Worm (Caenorhabditis elegans) whole organism, late embryonic: ENCODE results near the gene pes-5.

ENCODE experiments used
- C08G9.2 ChIP-seq: sonication (generic microtip); optimal IDR thresholded peaks from 2 replicates; lab custom pipeline; 2016; ENCODE audit warnings: mild to moderate bottlenecking, missing genetic modification characterization, moderate library complexity, missing compliant biosample characterization
- K02D7.2 ChIP-seq: sonication (generic microtip); optimal IDR thresholded peaks from 2 replicates; lab custom pipeline; 2017; ENCODE audit warnings: mild to moderate bottlenecking, missing genetic modification characterization, missing compliant biosample characterization
- K09A11.1 ChIP-seq: sonication (generic microtip); optimal IDR thresholded peaks from 2 replicates; lab custom pipeline; 2017; ENCODE audit warnings: antibody characterized with exemption, mild to moderate bottlenecking, missing genetic modification characterization, missing compliant biosample characterization; ENCODE audit not compliant: insufficient read depth
- ahr-1 ChIP-seq: sonication (generic microtip); optimal IDR thresholded peaks from 2 replicates; lab custom pipeline; 2016; ENCODE audit warnings: missing genetic modification characterization, missing compliant biosample characterization
- ceh-19 ChIP-seq: fragments of 200-800 bp; sonication (Bioruptor generic); optimal IDR thresholded peaks from 2 replicates; lab custom pipeline; 2018; ENCODE audit warnings: mild to moderate bottlenecking, missing genetic modification characterization, missing compliant biosample characterization
- ceh-22 ChIP-seq: sonication (generic microtip); optimal IDR thresholded peaks from 2 replicates; lab custom pipeline; 2017; ENCODE audit warnings: missing biosample characterization, missing genetic modification characterization
- ceh-30 ChIP-seq: fragments of 150-350 bp; optimal IDR thresholded peaks from 2 replicates; lab custom pipeline; 2014; ENCODE audit warnings: missing biosample characterization, missing genetic modification characterization
- ceh-31 ChIP-seq: sonication (generic microtip); optimal IDR thresholded peaks from 2 replicates; lab custom pipeline; 2016; ENCODE audit warnings: missing genetic modification characterization, missing compliant biosample characterization
- ceh-48 ChIP-seq: sonication (generic microtip); optimal IDR thresholded peaks from 2 replicates; lab custom pipeline; 2016; ENCODE audit warnings: missing genetic modification characterization, inconsistent platforms, missing compliant biosample characterization
- ceh-6 ChIP-seq: fragments of 200-800 bp; sonication (Bioruptor generic); optimal IDR thresholded peaks from 2 replicates; lab custom pipeline; 2018; ENCODE audit warnings: mild to moderate bottlenecking, missing genetic modification characterization, missing compliant biosample characterization
- ceh-9 ChIP-seq: sonication (generic microtip); optimal IDR thresholded peaks from 2 replicates; lab custom pipeline; 2016; ENCODE audit warnings: mild to moderate bottlenecking, missing genetic modification characterization, inconsistent platforms, missing compliant biosample characterization
- dmd-4 ChIP-seq: sonication (generic microtip); optimal IDR thresholded peaks from 2 replicates; lab custom pipeline; 2016; ENCODE audit warnings: borderline replicate concordance, missing genetic modification characterization, missing compliant biosample characterization
- dve-1 ChIP-seq: sonication (generic microtip); optimal IDR thresholded peaks from 2 replicates; lab custom pipeline; 2017; ENCODE audit warnings: antibody characterized with exemption, mild to moderate bottlenecking, missing genetic modification characterization, missing compliant biosample characterization
- eyg-1 ChIP-seq: sonication (generic microtip); optimal IDR thresholded peaks from 2 replicates; lab custom pipeline; 2016; ENCODE audit warnings: missing genotype, missing genetic modification characterization, missing compliant biosample characterization
- fax-1 ChIP-seq: sonication (generic microtip); optimal IDR thresholded peaks from 2 replicates; lab custom pipeline; 2016; ENCODE audit warnings: missing genotype, missing genetic modification characterization, missing compliant biosample characterization
- fkh-6 ChIP-seq: sonication (generic microtip); optimal IDR thresholded peaks from 2 replicates; lab custom pipeline; 2016; ENCODE audit warnings: missing genetic modification characterization, missing compliant biosample characterization
- hlh-15 ChIP-seq: sonication (generic microtip); optimal IDR thresholded peaks from 2 replicates; lab custom pipeline; 2016; ENCODE audit warnings: missing genetic modification characterization, missing compliant biosample characterization
- hlh-6 ChIP-seq: sonication (generic microtip); optimal IDR thresholded peaks from 2 replicates; lab custom pipeline; 2016; ENCODE audit warnings: missing genotype, missing genetic modification characterization, missing compliant biosample characterization
- lin-11 ChIP-seq: fragments of 200-800 bp; sonication (Bioruptor generic); optimal IDR thresholded peaks from 2 replicates; lab custom pipeline; 2018; ENCODE audit warnings: mild to moderate bottlenecking, missing genetic modification characterization, missing compliant biosample characterization
- npax-4 ChIP-seq: sonication (generic microtip); optimal IDR thresholded peaks from 2 replicates; lab custom pipeline; 2016; ENCODE audit warnings: missing genetic modification characterization, missing compliant biosample characterization
- pat-9 ChIP-seq: fragments of 200-800 bp; sonication (Bioruptor generic); optimal IDR thresholded peaks from 2 replicates; lab custom pipeline; 2018; ENCODE audit warnings: mild to moderate bottlenecking, missing genetic modification characterization, moderate library complexity, missing compliant biosample characterization
- pha-4 ChIP-seq: fragments of 150-350 bp; optimal IDR thresholded peaks from 2 replicates; lab custom pipeline; 2018; ENCODE audit warnings: missing biosample characterization, missing genetic modification reagents, missing genetic modification characterization
- pqm-1 ChIP-seq: sonication (generic microtip); optimal IDR thresholded peaks from 2 replicates; lab custom pipeline; 2016; ENCODE audit warnings: missing genetic modification characterization, missing compliant biosample characterization
- pros-1 ChIP-seq: fragments of 150-350 bp; optimal IDR thresholded peaks from 2 replicates; lab custom pipeline; 2014; ENCODE audit warnings: missing biosample characterization, missing genetic modification reagents, missing genetic modification characterization
- sdc-2 ChIP-seq: sonication (generic microtip); optimal IDR thresholded peaks from 2 replicates; lab custom pipeline; 2016; ENCODE audit warnings: missing genotype, missing genetic modification characterization, missing compliant biosample characterization
- sox-2 ChIP-seq: fragments of 200-800 bp; sonication (Bioruptor generic); IDR thresholded peaks from 2 replicates; pipeline ENCODE4 v1.3.6; 2022; ENCODE audit warnings: missing genetic modification reagents, missing genetic modification characterization, missing compliant biosample characterization
- tbx-2 ChIP-seq: sonication (generic microtip); optimal IDR thresholded peaks from 2 replicates; lab custom pipeline; 2016; ENCODE audit warnings: missing genetic modification characterization, missing compliant biosample characterization
- tbx-7 ChIP-seq: sonication (generic microtip); optimal IDR thresholded peaks from 2 replicates; lab custom pipeline; 2016; ENCODE audit warnings: missing genotype, missing genetic modification characterization, missing compliant biosample characterization
- unc-55 ChIP-seq: sonication (generic microtip); optimal IDR thresholded peaks from 2 replicates; lab custom pipeline; 2017; ENCODE audit warnings: missing biosample characterization, missing genetic modification reagents, missing genetic modification characterization
- unc-86 ChIP-seq: sonication (generic microtip); optimal IDR thresholded peaks from 2 replicates; lab custom pipeline; 2016; ENCODE audit warnings: missing genetic modification characterization, missing compliant biosample characterization
- zip-5 ChIP-seq: sonication (generic microtip); optimal IDR thresholded peaks from 2 replicates; lab custom pipeline; 2016; ENCODE audit warnings: missing genetic modification characterization, missing compliant biosample characterization
- ztf-16 ChIP-seq: sonication (generic microtip); optimal IDR thresholded peaks from 2 replicates; lab custom pipeline; 2017; ENCODE audit warnings: missing genetic modification characterization, missing compliant biosample characterization

Gene pes-5

DNA sequence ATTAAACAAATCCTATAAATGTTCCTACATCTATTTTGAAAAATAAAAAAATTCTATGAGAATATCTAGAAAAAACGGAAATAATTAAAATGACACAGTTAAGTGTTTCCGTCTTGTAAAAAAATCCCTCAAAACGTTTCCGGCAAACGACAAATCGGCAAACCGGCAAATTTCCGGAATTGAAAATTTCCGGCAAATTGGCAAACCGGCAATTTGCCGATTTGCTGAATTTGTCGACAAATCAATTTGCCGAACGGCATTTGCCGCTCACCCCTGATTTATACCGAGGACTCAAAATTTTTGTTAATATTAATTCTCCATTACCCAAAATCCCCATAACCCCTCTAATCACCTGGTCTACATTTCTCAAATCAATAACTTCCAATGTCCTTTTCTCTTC is 23.3 kb upstream of the pes-5 start:
- TF ChIP-seq K09A11.1 (no peak), ceh-6 (GFP tag; lab: Kevin White, UChicago) (no peak), tbx-2 (tag; lab: Kevin White, UChicago) (no peak), pros-1 (tag; lab: Kevin White, UChicago) (no peak), dve-1 (tag; lab: Kevin White, UChicago) (no peak)

DNA sequence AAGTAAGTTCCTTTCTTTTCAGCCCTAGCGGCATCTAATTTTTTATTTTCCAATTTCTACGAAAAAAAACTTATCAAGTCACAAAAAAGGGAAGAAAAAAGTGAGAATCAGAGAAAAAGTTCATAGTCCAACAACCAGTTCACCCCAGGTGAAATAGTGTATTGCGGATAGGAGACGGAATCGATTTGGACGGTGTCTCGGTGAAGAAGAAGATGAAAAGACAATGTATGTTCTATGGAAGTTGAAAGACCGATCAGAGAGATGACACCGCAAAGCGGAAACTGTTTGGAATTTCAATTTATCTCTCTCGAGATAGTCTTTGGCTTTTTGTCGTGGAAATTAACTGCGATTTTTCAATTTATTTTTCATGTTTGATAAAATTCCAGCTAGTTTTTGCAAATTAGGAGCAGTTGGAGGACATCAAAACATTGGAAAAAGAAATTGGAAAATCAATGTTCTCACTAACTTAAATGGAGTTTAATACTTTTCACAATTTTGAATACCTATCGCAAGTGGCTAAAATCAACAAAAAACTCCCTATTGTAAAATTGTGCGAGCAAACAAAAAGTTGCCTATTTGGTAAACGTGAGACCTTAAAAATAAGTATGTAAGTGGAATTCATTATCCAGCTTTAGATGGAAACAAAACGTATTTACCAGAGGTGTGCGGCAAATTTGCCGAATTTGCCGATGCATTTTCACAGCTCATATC is 22.5 kb upstream of the pes-5 start:
- TF ChIP-seq lin-11 (tag; lab: Kevin White, UChicago) (no peak), dmd-4 (no peak), fkh-6 (tag; lab: Kevin White, UChicago) (no peak), pqm-1 (tag; lab: Kevin White, UChicago) (no peak)

DNA sequence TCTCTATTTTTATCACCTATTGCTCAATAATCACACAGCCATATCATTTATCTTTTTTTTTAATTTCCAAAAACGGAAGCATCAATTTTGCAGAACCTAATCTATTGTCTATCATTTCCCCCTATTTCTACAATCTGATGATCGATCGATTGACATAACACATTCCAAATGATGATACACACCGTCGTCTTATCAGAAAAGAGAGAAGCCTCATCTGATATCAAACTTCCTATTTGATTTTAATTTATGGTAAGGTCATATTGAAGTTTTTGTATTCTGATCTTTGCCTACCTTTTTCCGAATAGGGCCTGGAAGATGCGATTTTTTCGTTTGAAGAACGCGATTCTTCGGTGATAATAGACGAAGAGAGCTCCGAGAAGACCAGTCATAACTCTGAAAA is 19.8 kb upstream of the pes-5 start:
- TF ChIP-seq hlh-15 (tag; lab: Kevin White, UChicago) (no peak), ceh-9 (tag; lab: Kevin White, UChicago) (no peak), eyg-1 (tag; lab: Kevin White, UChicago) (no peak), pha-4 (tag; lab: Kevin White, UChicago) (no peak), ceh-22 (no peak), unc-55 (GFP tag; lab: Kevin White, UChicago) (no peak), C08G9.2 (tag; lab: Kevin White, UChicago) (no peak), ceh-19 (GFP tag; lab: Kevin White, UChicago) (no peak), ceh-48 (tag; lab: Kevin White, UChicago) (no peak), pat-9 (no peak), ceh-31 (tag; lab: Kevin White, UChicago) (no peak), npax-4 (tag; lab: Kevin White, UChicago) (no peak), ztf-16 (tag; lab: Kevin White, UChicago) (no peak), hlh-6 (tag; lab: Kevin White, UChicago) (no peak), ahr-1 (no peak)
- TF ChIP-seq, all 69 proteins: peak for 0

DNA sequence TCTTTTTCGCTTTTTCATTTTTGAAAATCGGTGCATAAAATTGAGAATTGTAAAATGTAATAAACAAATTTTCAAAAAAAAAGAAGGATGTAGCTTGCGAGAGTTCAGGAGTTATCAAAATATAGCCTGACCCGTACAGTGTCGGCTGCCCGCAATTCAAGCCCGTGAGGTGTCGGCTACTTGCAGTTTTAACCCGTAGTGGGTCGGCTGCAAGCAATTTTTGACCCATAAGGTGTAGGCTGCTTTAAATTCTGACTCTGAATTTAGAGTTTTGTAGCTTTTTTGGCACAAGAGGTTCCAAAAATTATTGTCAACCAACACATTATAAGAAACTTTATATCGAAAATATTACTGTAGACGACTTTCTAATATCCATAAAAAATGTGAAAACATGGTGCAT is 16.1 kb upstream of the pes-5 start:
- TF ChIP-seq ceh-30 (tag; lab: Kevin White, UChicago): no peak
- TF ChIP-seq pat-9: no peak

DNA sequence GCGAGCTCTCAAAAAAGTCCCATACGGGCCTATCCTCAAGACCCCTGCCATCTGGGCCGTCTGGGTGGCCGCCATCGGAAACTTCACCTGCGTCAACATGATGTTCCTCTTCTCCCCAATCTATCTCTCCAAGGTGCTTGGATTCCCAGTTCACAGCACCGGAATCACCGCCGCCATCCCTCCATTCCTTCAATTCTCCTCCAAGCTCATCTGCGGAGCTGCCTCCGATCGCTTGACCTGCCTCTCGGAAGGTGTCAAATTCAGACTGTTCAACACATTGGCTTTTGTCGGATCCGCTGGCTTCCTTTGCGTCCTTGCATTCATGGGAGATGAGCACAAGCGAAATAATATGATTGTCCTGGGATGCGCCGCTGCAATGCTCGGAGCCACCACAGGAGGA is 15.2 kb upstream of the pes-5 start:
- TF ChIP-seq sdc-2 (tag; lab: Kevin White, UChicago) (peak; percentile 7), dmd-4 (no peak), sox-2 (no peak)

DNA sequence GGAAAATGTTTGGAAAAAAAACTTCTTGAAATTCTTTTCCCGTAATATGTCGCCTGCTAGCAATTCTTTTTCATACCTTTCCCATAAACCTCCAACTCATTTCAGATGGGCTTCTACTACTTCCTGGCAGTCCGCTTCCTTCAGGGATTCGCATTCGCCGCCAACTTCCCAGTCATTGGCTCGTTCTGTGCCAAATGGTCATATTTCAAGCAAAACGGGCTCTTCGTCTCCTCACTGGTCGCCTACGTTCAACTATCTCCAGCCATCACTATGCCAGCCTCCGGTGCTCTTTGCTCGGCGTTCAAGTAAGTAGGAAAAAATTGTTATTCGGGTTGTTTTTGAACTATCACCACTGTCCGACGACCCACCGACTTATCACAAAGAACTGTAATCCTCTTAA is 14.3 kb upstream of the pes-5 start:
- TF ChIP-seq hlh-6 (tag; lab: Kevin White, UChicago) (no peak), K02D7.2 (tag; lab: Kevin White, UChicago) (no peak), zip-5 (tag; lab: Kevin White, UChicago) (no peak), dve-1 (tag; lab: Kevin White, UChicago) (no peak), tbx-7 (tag; lab: Kevin White, UChicago) (no peak), lin-11 (tag; lab: Kevin White, UChicago) (no peak), unc-86 (no peak), ceh-48 (tag; lab: Kevin White, UChicago) (no peak), fax-1 (tag; lab: Kevin White, UChicago) (no peak), K09A11.1 (no peak)
